Worm (Caenorhabditis elegans): ENCODE measurements around the gene pat-3.

Gene pat-3

DNA sequence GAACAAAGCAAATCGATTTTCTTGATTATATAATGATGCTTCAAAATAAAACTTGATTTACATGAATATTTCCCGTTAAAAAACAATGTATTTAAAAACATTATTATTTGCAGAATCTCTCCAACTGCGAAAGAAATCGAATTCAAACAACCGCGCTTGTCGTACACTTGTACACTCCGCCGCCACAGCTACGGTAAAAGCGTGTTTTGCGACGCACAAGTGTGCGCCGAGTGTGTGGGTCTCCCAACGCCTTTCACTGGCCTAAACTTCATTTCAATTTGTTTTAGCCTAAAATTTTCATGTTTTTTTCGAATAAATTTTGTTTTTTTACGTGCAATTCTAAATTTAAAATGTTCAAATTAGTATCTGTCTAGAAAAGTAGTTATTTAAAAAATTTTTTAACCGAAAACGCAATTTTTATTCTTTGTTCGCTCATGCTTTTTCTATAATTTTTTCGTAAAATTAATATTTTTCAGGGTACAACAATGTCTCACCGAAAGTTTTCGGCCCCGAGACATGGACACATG lies 46.5 kb downstream of the pat-3 start, which contains the start of gene rpl-3 (continued):
- TF ChIP-seq ceh-20 (GFP tag; IDR thresholded peaks at IDR 0.05) (peak; percentile 100), aha-1 (tag) (peak; percentile 100), madf-9 (GFP tag; conservative IDR thresholded peaks at IDR 0.05) (peak; percentile 100), F10B5.3 (tag; optimal IDR thresholded peaks at IDR 0.05) (peak; percentile 96), attf-4 (tag; optimal IDR thresholded peaks at IDR 0.05) (peak; percentile 85), egl-27 (tag; optimal IDR thresholded peaks at IDR 0.05) (no peak), fos-1 (tag; optimal IDR thresholded peaks at IDR 0.05) (peak; percentile 99), zfp-2 (tag; optimal IDR thresholded peaks at IDR 0.05) (peak; percentile 95), D1046.2 (GFP tag; IDR thresholded peaks at IDR 0.05) (peak; percentile 99), dve-1 (tag; optimal IDR thresholded peaks at IDR 0.05; ENCODE audit: insufficient read depth) (peak; percentile 100), daf-16 (GFP tag; optimal IDR thresholded peaks at IDR 0.05) (peak; percentile 98 to 99), daf-16 (tag; optimal IDR thresholded peaks at IDR 0.05) (peak; percentile 98), mdl-1 (tag; optimal IDR thresholded peaks at IDR 0.05) (peak; percentile 82 to 98), ZK337.2 (GFP tag; IDR thresholded peaks at IDR 0.05) (peak; percentile 96), Y105C5A.15 (GFP tag; IDR thresholded peaks at IDR 0.05) (peak; percentile 99), daf-12 (tag; optimal IDR thresholded peaks at IDR 0.05) (no peak), nhr-11 (tag; optimal IDR thresholded peaks at IDR 0.05) (peak; percentile 100), duxl-1 (tag; optimal IDR thresholded peaks at IDR 0.05; ENCODE audit: poor library complexity) (peak; percentile 98), T20F7.1 (GFP tag; optimal IDR thresholded peaks at IDR 0.05) (peak; percentile 99), skn-1 (tag; optimal IDR thresholded peaks at IDR 0.05) (peak; percentile 100), ZK546.5 (tag; optimal IDR thresholded peaks at IDR 0.05) (peak in 1 of 2 experiments; percentile 93), nhr-102 (tag; optimal IDR thresholded peaks at IDR 0.05) (peak; percentile 100), rbr-2 (tag; optimal IDR thresholded peaks at IDR 0.05) (peak; percentile 100), cey-2 (tag; optimal IDR thresholded peaks at IDR 0.05; ENCODE audit: borderline replicate concordance, insufficient read depth) (peak; percentile 97), hlh-11 (tag; optimal IDR thresholded peaks at IDR 0.05) (peak; percentile 100), ceh-32 (tag; optimal IDR thresholded peaks at IDR 0.05; ENCODE audit: poor library complexity) (peak; percentile 94), nhr-10 (tag; optimal IDR thresholded peaks at IDR 0.05) (peak; percentile 100), daf-8 (GFP tag; IDR thresholded peaks at IDR 0.05) (peak; percentile 94), sdz-12 (GFP tag; optimal IDR thresholded peaks at IDR 0.05) (peak; percentile 100), lin-1 (GFP tag; IDR thresholded peaks at IDR 0.05) (peak; percentile 99), zag-1 (tag; optimal IDR thresholded peaks at IDR 0.05) (peak; percentile 96), F26F4.8 (GFP tag; conservative IDR thresholded peaks at IDR 0.05) (peak; percentile 83), dmd-9 (GFP tag; IDR thresholded peaks at IDR 0.05) (peak; percentile 99), mxl-2 (GFP tag; conservative IDR thresholded peaks at IDR 0.05) (peak; percentile 96), snpc-1.2 (GFP tag; IDR thresholded peaks at IDR 0.05) (peak; percentile 98), unc-39 (tag; optimal IDR thresholded peaks at IDR 0.05) (peak; percentile 60), jun-1 (tag; optimal IDR thresholded peaks at IDR 0.05) (peak; percentile 99), R02D3.7 (tag; optimal IDR thresholded peaks at IDR 0.05) (peak; percentile 68), zip-2 (tag; optimal IDR thresholded peaks at IDR 0.05) (peak; percentile 97), hlh-30 (tag; optimal IDR thresholded peaks at IDR 0.05; ENCODE audit: insufficient read depth) (peak; percentile 99), ztf-7 (tag; optimal IDR thresholded peaks at IDR 0.05) (peak; percentile 97), nhr-77 (tag; optimal IDR thresholded peaks at IDR 0.05) (peak; percentile 100), dmd-8 (GFP tag; IDR thresholded peaks at IDR 0.05) (peak; percentile 98), vab-7 (GFP tag; IDR thresholded peaks at IDR 0.05) (peak; percentile 100), arid-1 (GFP tag; conservative IDR thresholded peaks at IDR 0.05) (peak; percentile 99), hif-1 (tag; optimal IDR thresholded peaks at IDR 0.05) (peak; percentile 96 to 99), madf-5 (GFP tag; IDR thresholded peaks at IDR 0.05) (peak; percentile 100), zip-11 (GFP tag; IDR thresholded peaks at IDR 0.05) (peak; percentile 92), nhr-25 (tag; optimal IDR thresholded peaks at IDR 0.05; ENCODE audit: borderline replicate concordance, insufficient read depth) (peak; percentile 99), mep-1 (tag; optimal IDR thresholded peaks at IDR 0.05) (peak; percentile 100), nhr-28 (tag; optimal IDR thresholded peaks at IDR 0.05) (peak; percentile 100)
